Fruit fly (Drosophila melanogaster) whole organism, embryonic: ENCODE results near the gene CG4594.

Experiments used
- CG12299 ChIP-seq: fragments of 200-800 bp; sonication (Bioruptor generic); optimal IDR thresholded peaks from 2 replicates; lab custom pipeline; 2018; ENCODE audit warnings: missing biosample characterization, mild to moderate bottlenecking, missing genetic modification characterization
- CG15514 ChIP-seq: fragments of 200-800 bp; sonication (Bioruptor generic); optimal IDR thresholded peaks from 3 replicates; lab custom pipeline; 2017; ENCODE audit warnings: missing biosample characterization, missing genetic modification characterization, mild to moderate bottlenecking, moderate library complexity, missing genetic modification reagents
- CG1602 ChIP-seq: fragments of 200-800 bp; sonication (Bioruptor generic); optimal IDR thresholded peaks from 3 replicates; lab custom pipeline; 2016; ENCODE audit warnings: missing biosample characterization, missing genetic modification characterization
- CG16863 ChIP-seq: fragments of 200-800 bp; sonication (Bioruptor generic); optimal IDR thresholded peaks from 3 replicates; lab custom pipeline; 2016; ENCODE audit warnings: missing biosample characterization, missing genetic modification characterization
- CG2889 ChIP-seq: fragments of 200-800 bp; sonication (Bioruptor generic); IDR thresholded peaks from 3 replicates; pipeline ENCODE4 v1.3.6; 2022; ENCODE audit warnings: missing biosample characterization, missing genetic modification characterization
- CG33213 ChIP-seq: fragments of 200-800 bp; sonication (Bioruptor generic); optimal IDR thresholded peaks from 3 replicates; lab custom pipeline; 2016; ENCODE audit warnings: missing biosample characterization, missing genetic modification characterization
- CG3995 ChIP-seq: fragments of 200-800 bp; sonication (Bioruptor generic); optimal IDR thresholded peaks from 3 replicates; lab custom pipeline; 2016; ENCODE audit warnings: missing biosample characterization, missing genetic modification characterization
- CG5953 ChIP-seq: fragments of 200-800 bp; sonication (Bioruptor generic); IDR thresholded peaks from 2 replicates; pipeline ENCODE4 v1.3.6; 2022; ENCODE audit warnings: missing biosample characterization, missing genetic modification characterization
- CG7372 ChIP-seq: fragments of 200-800 bp; sonication (Bioruptor generic); IDR thresholded peaks from 2 replicates; pipeline ENCODE4 v1.3.6; 2022; ENCODE audit warnings: missing biosample characterization, missing genetic modification characterization
- E2f2 ChIP-seq: fragments of 200-800 bp; sonication (Bioruptor generic); IDR thresholded peaks from 2 replicates; pipeline ENCODE4 v1.3.6; 2022; ENCODE audit warnings: missing biosample characterization, missing genetic modification characterization
- HmgD ChIP-seq: fragments of 200-800 bp; sonication (Bioruptor generic); optimal IDR thresholded peaks from 3 replicates; lab custom pipeline; 2016; ENCODE audit warnings: missing biosample characterization, missing genetic modification characterization
- dm ChIP-seq: fragments of 200-800 bp; sonication (Bioruptor generic); optimal IDR thresholded peaks from 3 replicates; lab custom pipeline; 2016; ENCODE audit warnings: missing biosample characterization, missing genetic modification characterization
- psq ChIP-seq: fragments of 200-800 bp; sonication (Bioruptor generic); optimal IDR thresholded peaks from 2 replicates; lab custom pipeline; 2017; ENCODE audit warnings: missing biosample characterization, missing genetic modification characterization
- slou ChIP-seq: fragments of 200-800 bp; sonication (Bioruptor generic); optimal IDR thresholded peaks from 3 replicates; lab custom pipeline; 2016; ENCODE audit warnings: missing biosample characterization, missing genetic modification characterization

DNA sequence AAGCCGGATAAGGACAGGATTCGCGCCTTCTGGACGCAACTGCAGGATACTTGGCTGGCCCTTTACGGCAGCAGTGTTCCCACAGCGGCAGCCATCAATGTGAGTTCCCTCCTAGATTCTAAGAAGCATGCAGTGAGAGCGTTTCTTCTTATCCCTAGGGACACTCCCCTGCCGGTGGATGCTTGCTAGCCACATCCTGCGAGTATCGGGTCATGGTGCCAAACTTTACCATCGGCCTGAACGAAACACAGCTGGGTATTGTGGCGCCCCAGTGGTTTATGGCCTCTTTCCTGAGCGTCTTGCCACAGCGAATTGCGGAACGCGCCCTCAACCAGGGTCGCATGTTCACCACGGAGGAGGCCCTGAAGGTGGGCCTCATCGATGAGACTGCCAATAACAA lies 742 bp upstream of the CG4594 start:
- no peak for TF ChIP-seq dm (GFP tag; lab: Kevin White, UChicago)
- TF ChIP-seq slou (GFP tag; lab: Kevin White, UChicago): no peak
- TF ChIP-seq psq (GFP tag; lab: Kevin White, UChicago): no peak
- no peak for TF ChIP-seq CG5953 (GFP tag; lab: Robert Waterston, UW)
- no peak for TF ChIP-seq CG12299 (tag; lab: Kevin White, UChicago)
- no peak for TF ChIP-seq CG1602 (GFP tag; lab: Kevin White, UChicago)
- TF ChIP-seq CG2889 (GFP tag; lab: Robert Waterston, UW): no peak
- TF ChIP-seq CG33213: no peak
- no peak for TF ChIP-seq HmgD (GFP tag; lab: Kevin White, UChicago)
- no peak for TF ChIP-seq CG15514 (GFP tag; lab: Kevin White, UChicago)
- TF ChIP-seq CG3995 (GFP tag; lab: Kevin White, UChicago): no peak
- no peak for TF ChIP-seq CG7372 (GFP tag; lab: Robert Waterston, UW)
- TF ChIP-seq CG16863: no peak
- TF ChIP-seq E2f2 (GFP tag; lab: Robert Waterston, UW): no peak
